Fruit fly (Drosophila melanogaster) whole organism, prepupa: ENCODE data around the gene Cad89D.
A peak's percentile ranks its signal among the peaks of the same experiment; 100 is the strongest.

ENCODE experiments used
- CG16779 ChIP-seq: fragments of 200-800 bp; sonication (Bioruptor generic); optimal IDR thresholded peaks from 3 replicates; lab custom pipeline; 2017; ENCODE audit warnings: missing biosample characterization, mild to moderate bottlenecking, missing genetic modification characterization
- CG3032 ChIP-seq: fragments of 200-800 bp; optimal IDR thresholded peaks from 2 replicates; lab custom pipeline; 2019; ENCODE audit warnings: missing biosample characterization, mild to moderate bottlenecking, missing genetic modification characterization, moderate library complexity
- CG31627 ChIP-seq: fragments of 200-800 bp; sonication (Bioruptor generic); optimal IDR thresholded peaks from 3 replicates; lab custom pipeline; 2016; ENCODE audit warnings: missing biosample characterization, missing genetic modification characterization
- CG8319 ChIP-seq: fragments of 200-800 bp; sonication (Bioruptor generic); optimal IDR thresholded peaks from 3 replicates; lab custom pipeline; 2016; ENCODE audit warnings: missing biosample characterization, missing genetic modification characterization
- CG9139 ChIP-seq: fragments of 200-800 bp; sonication (Bioruptor generic); optimal IDR thresholded peaks from 3 replicates; lab custom pipeline; 2017; ENCODE audit warnings: missing biosample characterization, mild to moderate bottlenecking, missing genetic modification characterization
- Hr4 ChIP-seq: fragments of 200-800 bp; sonication (Bioruptor generic); optimal IDR thresholded peaks from 3 replicates; lab custom pipeline; 2016; ENCODE audit warnings: missing biosample characterization, missing genetic modification characterization
- Smox ChIP-seq: fragments of 200-800 bp; sonication (Bioruptor generic); optimal IDR thresholded peaks from 3 replicates; lab custom pipeline; 2016; ENCODE audit warnings: missing biosample characterization, missing genetic modification characterization
- cyc ChIP-seq: fragments of 200-800 bp; sonication (Bioruptor generic); optimal IDR thresholded peaks from 3 replicates; lab custom pipeline; 2016; ENCODE audit warnings: missing biosample characterization, missing genetic modification characterization
- lz ChIP-seq: fragments of 200-800 bp; sonication (Bioruptor generic); optimal IDR thresholded peaks from 3 replicates; lab custom pipeline; 2016; ENCODE audit warnings: missing biosample characterization, missing genetic modification characterization
- spab ChIP-seq: fragments of 200-800 bp; sonication (Bioruptor generic); optimal IDR thresholded peaks from 2 replicates; lab custom pipeline; 2017; ENCODE audit warnings: missing biosample characterization, mild to moderate bottlenecking, missing genetic modification characterization, missing genetic modification reagents

- TF ChIP-seq CG16779: peak; percentile 40
- TF ChIP-seq lz: peak; percentile 64
- TF ChIP-seq CG31627 (GFP tag; lab: Kevin White, UChicago): peak; percentile 36
- peak; percentile 73 for TF ChIP-seq spab (GFP tag; lab: Kevin White, UChicago)
- TF ChIP-seq CG9139: no peak
- peak; percentile 72 for TF ChIP-seq Hr4 (GFP tag; lab: Kevin White, UChicago)
- peak; percentile 83 for TF ChIP-seq CG3032 (tag; lab: Kevin White, UChicago)
- TF ChIP-seq CG8319: peak; percentile 9
- peak; percentile 74 for TF ChIP-seq cyc
- peak; percentile 49 for TF ChIP-seq Smox (GFP tag; lab: Kevin White, UChicago)
Measured at dm6 chr3R:16524178-16524577, 29.0 kb upstream of the Cad89D start.
